Fruit fly (Drosophila melanogaster) Kc167 (cell line): ENCODE measurements around the gene AstC-R1.

Experiments
- Myc ChIP-seq: fragments of >200 bp; optimal IDR thresholded peaks from 2 replicates; lab custom pipeline; 2017; ENCODE audit warnings: missing external identifiers
- Sin3A ChIP-seq: fragments of >200 bp; optimal IDR thresholded peaks from 2 replicates; lab custom pipeline; 2018; ENCODE audit warnings: missing external identifiers
- h ChIP-seq: fragments of >200 bp; optimal IDR thresholded peaks from 3 replicates; lab custom pipeline; 2018; ENCODE audit warnings: missing external identifiers
- insv ChIP-seq: fragments of >200 bp; optimal IDR thresholded peaks from 3 replicates; lab custom pipeline; 2018; ENCODE audit warnings: missing external identifiers
- psq ChIP-seq: fragments of >200 bp; optimal IDR thresholded peaks from 2 replicates; lab custom pipeline; 2017; ENCODE audit warnings: missing external identifiers
- ttk ChIP-seq: sonication (Bioruptor generic); optimal IDR thresholded peaks from 2 replicates; lab custom pipeline; 2017; ENCODE audit warnings: missing external identifiers

DNA sequence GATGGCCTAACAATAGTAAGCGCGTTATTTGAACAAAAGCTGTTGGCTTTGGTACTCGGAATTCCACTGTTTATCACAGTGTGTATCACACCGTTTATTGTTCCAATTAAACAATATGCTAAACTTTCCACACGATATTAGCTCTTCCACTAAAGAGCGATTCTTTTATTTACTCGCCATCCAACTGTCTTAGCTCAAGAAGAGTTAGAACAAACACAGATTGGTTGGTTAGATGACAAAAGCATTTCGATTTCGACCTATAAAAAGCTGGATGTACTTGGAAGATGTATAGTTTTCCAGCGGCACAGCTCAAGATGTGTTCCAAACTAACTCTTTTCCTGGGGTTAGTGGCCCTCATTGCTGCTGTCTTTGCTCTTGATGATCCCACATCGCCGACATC lies 33.4 kb upstream of the AstC-R1 start, which contains the start of gene CG32198:
- TF ChIP-seq h (lab: Kevin White, UChicago) (no peak), Myc (lab: Kevin White, UChicago) (no peak), psq (lab: Kevin White, UChicago) (no peak), ttk (no peak), insv (lab: Kevin White, UChicago) (no peak), Sin3A (lab: Kevin White, UChicago) (no peak)
